Worm (Caenorhabditis elegans) whole organism, midembryonic: Measurements from ENCODE around the gene C34C12.12.

Experiments used
- T22C8.4 ChIP-seq: fragments of 200-800 bp; sonication (Bioruptor generic); IDR thresholded peaks from 2 replicates; pipeline ENCODE4 v1.3.6; 2022; ENCODE audit warnings: missing genetic modification characterization, missing compliant biosample characterization
- flt-1 ChIP-seq: fragments of 200-800 bp; sonication (Bioruptor generic); IDR thresholded peaks from 2 replicates; pipeline ENCODE4 v1.3.6; 2022; ENCODE audit warnings: missing genetic modification characterization, missing compliant biosample characterization
- med-1 ChIP-seq: sonication (generic microtip); optimal IDR thresholded peaks from 2 replicates; lab custom pipeline; 2017; ENCODE audit warnings: missing genetic modification characterization, mild to moderate bottlenecking, missing compliant biosample characterization, antibody characterized with exemption, missing genetic modification reagents; ENCODE audit not compliant: insufficient read depth
- ref-1 ChIP-seq: fragments of 200-800 bp; sonication (Bioruptor generic); conservative IDR thresholded peaks from 2 replicates; pipeline ENCODE4 v1.3.6; 2022; ENCODE audit warnings: missing genetic modification reagents, missing genetic modification characterization, missing compliant biosample characterization
- ztf-23 ChIP-seq: fragments of 200-800 bp; sonication (Bioruptor generic); IDR thresholded peaks from 2 replicates; pipeline ENCODE4 v1.3.6; 2022; ENCODE audit warnings: missing genetic modification reagents, missing genetic modification characterization, missing compliant biosample characterization
- ztf-29 ChIP-seq: fragments of 200-800 bp; sonication (Bioruptor generic); IDR thresholded peaks from 2 replicates; pipeline ENCODE4 v1.3.6; 2022; ENCODE audit warnings: missing genetic modification reagents, missing genetic modification characterization, missing compliant biosample characterization

- peak; percentile 97 for TF ChIP-seq ztf-23 (GFP tag; lab: Robert Waterston, UW)
- TF ChIP-seq ref-1 (GFP tag; lab: Robert Waterston, UW), result peak; percentile 94
- TF ChIP-seq ztf-29 (GFP tag; lab: Robert Waterston, UW), result peak; percentile 89
- no peak for TF ChIP-seq med-1 (GFP tag; lab: Kevin White, UChicago)
- peak; percentile 97 for TF ChIP-seq flt-1 (GFP tag; lab: Robert Waterston, UW)
- peak; percentile 93 for TF ChIP-seq T22C8.4 (GFP tag; lab: Robert Waterston, UW)
Observed at ce11 chrIII:3499850-3500249, 46.9 kb downstream of the C34C12.12 start.
